Worm (Caenorhabditis elegans) whole organism, L4 larva: Measurements from ENCODE around the gene ent-7.

Experiments
- F10B5.3 ChIP-seq: sonication (generic microtip); optimal IDR thresholded peaks from 2 replicates; lab custom pipeline; 2016; ENCODE audit warnings: mild to moderate bottlenecking, missing genetic modification characterization, missing compliant biosample characterization
- F26F4.8 ChIP-seq: fragments of 200-800 bp; sonication (Bioruptor generic); conservative IDR thresholded peaks from 2 replicates; pipeline ENCODE4 v1.3.6; 2022; ENCODE audit warnings: missing genetic modification characterization, missing compliant biosample characterization
- F49E8.2 ChIP-seq: sonication (generic microtip); optimal IDR thresholded peaks from 2 replicates; lab custom pipeline; 2016; ENCODE audit warnings: missing compliant biosample characterization, mild to moderate bottlenecking, missing genetic modification characterization, borderline replicate concordance
- Y5F2A.4 ChIP-seq: fragments of 200-800 bp; sonication (Bioruptor generic); optimal IDR thresholded peaks from 2 replicates; lab custom pipeline; 2018; ENCODE audit warnings: mild to moderate bottlenecking, missing genetic modification characterization, missing compliant biosample characterization
- ZK337.2 ChIP-seq: fragments of 200-800 bp; sonication (Bioruptor generic); IDR thresholded peaks from 2 replicates; pipeline ENCODE4 v1.3.6; 2022; ENCODE audit warnings: missing genetic modification reagents, missing genetic modification characterization, missing compliant biosample characterization
- ama-1 ChIP-seq: fragments of 150-350 bp; optimal IDR thresholded peaks from 2 replicates; lab custom pipeline; 2014; ENCODE audit warnings: inconsistent platforms, mixed read lengths
- arid-1 ChIP-seq: fragments of 200-800 bp; sonication (Bioruptor generic); conservative IDR thresholded peaks from 2 replicates; pipeline ENCODE4 v1.3.6; 2022; ENCODE audit warnings: missing genetic modification reagents, missing genetic modification characterization, missing compliant biosample characterization
- attf-4 ChIP-seq: sonication (generic microtip); optimal IDR thresholded peaks from 3 replicates; lab custom pipeline; 2017; ENCODE audit warnings: missing biosample characterization, missing genetic modification characterization
- ceh-20 ChIP-seq: fragments of 200-800 bp; sonication (Bioruptor generic); IDR thresholded peaks from 2 replicates; pipeline ENCODE4 v1.3.6; 2022; ENCODE audit warnings: missing genetic modification reagents, missing genetic modification characterization, missing compliant biosample characterization
- ces-1 ChIP-seq: fragments of 150-350 bp; sonication (generic microtip); optimal IDR thresholded peaks from 4 replicates; lab custom pipeline; 2014; ENCODE audit warnings: missing biosample characterization, missing genetic modification reagents, missing genetic modification characterization
- cey-2 ChIP-seq: sonication (generic microtip); optimal IDR thresholded peaks from 3 replicates; lab custom pipeline; 2017; ENCODE audit warnings: missing genetic modification characterization, mild to moderate bottlenecking, missing compliant biosample characterization, antibody characterized with exemption, borderline replicate concordance; ENCODE audit not compliant: insufficient read depth
- daf-12 ChIP-seq: fragments of 150-350 bp; optimal IDR thresholded peaks from 2 replicates; lab custom pipeline; 2014; ENCODE audit warnings: missing biosample characterization, missing genetic modification reagents, missing genetic modification characterization
- dmd-8 ChIP-seq: fragments of 200-800 bp; sonication (Bioruptor generic); IDR thresholded peaks from 2 replicates; pipeline ENCODE4 v1.3.6; 2022; ENCODE audit warnings: missing genetic modification characterization, missing compliant biosample characterization
- dmd-9 ChIP-seq: fragments of 200-800 bp; sonication (Bioruptor generic); IDR thresholded peaks from 2 replicates; pipeline ENCODE4 v1.3.6; 2022; ENCODE audit warnings: missing genetic modification reagents, missing genetic modification characterization, missing compliant biosample characterization
- dpl-1 ChIP-seq: fragments of 150-350 bp; optimal IDR thresholded peaks from 2 replicates; lab custom pipeline; 2014; ENCODE audit warnings: missing biosample characterization, missing genetic modification reagents, missing genetic modification characterization
- duxl-1 ChIP-seq: sonication (generic microtip); optimal IDR thresholded peaks from 2 replicates; lab custom pipeline; 2016; ENCODE audit warnings: mild to moderate bottlenecking, missing genetic modification characterization, moderate library complexity, missing compliant biosample characterization; ENCODE audit not compliant: poor library complexity
- gei-8 ChIP-seq: fragments of 200-800 bp; sonication (Bioruptor generic); optimal IDR thresholded peaks from 2 replicates; lab custom pipeline; 2018; ENCODE audit warnings: mild to moderate bottlenecking, missing genetic modification characterization, missing compliant biosample characterization
- hmg-1.1 ChIP-seq: fragments of 200-800 bp; sonication (Bioruptor generic); IDR thresholded peaks from 2 replicates; pipeline ENCODE4 v1.3.6; 2022; ENCODE audit warnings: missing genetic modification reagents, missing genetic modification characterization, missing compliant biosample characterization
- jun-1 ChIP-seq: fragments of 150-350 bp; optimal IDR thresholded peaks from 2 replicates; lab custom pipeline; 2014; ENCODE audit warnings: missing biosample characterization, missing genetic modification reagents, missing genetic modification characterization
- lin-38 ChIP-seq: fragments of 200-800 bp; sonication (Bioruptor generic); IDR thresholded peaks from 2 replicates; pipeline ENCODE4 v1.3.6; 2022; ENCODE audit warnings: missing genetic modification reagents, missing genetic modification characterization, missing compliant biosample characterization
- madf-5 ChIP-seq, 2 experiments: fragments of 200-800 bp; sonication (Bioruptor generic); IDR thresholded peaks; 2 replicates each; pipeline ENCODE4 v1.3.6; 2022; ENCODE audit warnings: missing compliant biosample characterization in 2 of 2, missing genetic modification characterization in 2 of 2
- nhr-10 ChIP-seq: fragments of 150-350 bp; optimal IDR thresholded peaks from 2 replicates; lab custom pipeline; 2014; ENCODE audit warnings: missing biosample characterization, missing genetic modification characterization
- nhr-102 ChIP-seq: sonication (generic microtip); optimal IDR thresholded peaks from 2 replicates; lab custom pipeline; 2016; ENCODE audit warnings: mild to moderate bottlenecking, missing genetic modification characterization, moderate library complexity, missing compliant biosample characterization
- nhr-11 ChIP-seq: fragments of 150-350 bp; optimal IDR thresholded peaks from 2 replicates; lab custom pipeline; 2014; ENCODE audit warnings: missing biosample characterization, missing genetic modification characterization
- nhr-28 ChIP-seq: fragments of 150-350 bp; optimal IDR thresholded peaks from 2 replicates; lab custom pipeline; 2014; ENCODE audit warnings: missing biosample characterization, missing genetic modification characterization
- nhr-41 ChIP-seq: fragments of 200-800 bp; sonication (Bioruptor generic); IDR thresholded peaks from 2 replicates; pipeline ENCODE4 v1.3.6; 2022; ENCODE audit warnings: missing genetic modification reagents, missing genetic modification characterization, missing compliant biosample characterization
- nhr-6 ChIP-seq: fragments of 150-350 bp; optimal IDR thresholded peaks from 2 replicates; lab custom pipeline; 2014; ENCODE audit warnings: missing biosample characterization, missing genetic modification characterization
- nhr-76 ChIP-seq: fragments of 150-350 bp; optimal IDR thresholded peaks from 2 replicates; lab custom pipeline; 2014; ENCODE audit warnings: missing biosample characterization, missing genetic modification characterization
- nhr-77 ChIP-seq: fragments of 150-350 bp; optimal IDR thresholded peaks from 2 replicates; lab custom pipeline; 2014; ENCODE audit warnings: missing biosample characterization, missing genetic modification characterization
- rbr-2 ChIP-seq: sonication (generic microtip); optimal IDR thresholded peaks from 2 replicates; lab custom pipeline; 2016; ENCODE audit warnings: missing genotype, missing genetic modification characterization, missing compliant biosample characterization
- saeg-2 ChIP-seq: fragments of 200-800 bp; sonication (Bioruptor generic); IDR thresholded peaks from 2 replicates; pipeline ENCODE4 v1.3.6; 2022; ENCODE audit warnings: missing genetic modification reagents, missing genetic modification characterization, missing compliant biosample characterization
- skn-1 ChIP-seq: fragments of 150-350 bp; optimal IDR thresholded peaks from 2 replicates; lab custom pipeline; 2014; ENCODE audit warnings: missing biosample characterization, missing genetic modification characterization
- snpc-1.2 ChIP-seq: fragments of 200-800 bp; sonication (Bioruptor generic); IDR thresholded peaks from 2 replicates; pipeline ENCODE4 v1.3.6; 2022; ENCODE audit warnings: missing genetic modification reagents, missing genetic modification characterization, missing compliant biosample characterization
- spr-1 ChIP-seq: sonication (generic microtip); optimal IDR thresholded peaks from 2 replicates; lab custom pipeline; 2016; ENCODE audit warnings: mild to moderate bottlenecking, missing genetic modification characterization, missing compliant biosample characterization
- spr-3 ChIP-seq: fragments of 200-800 bp; sonication (Bioruptor generic); optimal IDR thresholded peaks from 2 replicates; lab custom pipeline; 2018; ENCODE audit warnings: mild to moderate bottlenecking, missing genetic modification characterization, missing compliant biosample characterization
- tra-1 ChIP-seq: fragments of 200-800 bp; sonication (Bioruptor generic); IDR thresholded peaks from 2 replicates; pipeline ENCODE4 v1.3.6; 2022; ENCODE audit warnings: missing genetic modification reagents, missing genetic modification characterization, missing compliant biosample characterization
- unc-39 ChIP-seq: sonication (generic microtip); optimal IDR thresholded peaks from 2 replicates; lab custom pipeline; 2017; ENCODE audit warnings: missing biosample characterization, missing genetic modification characterization
- vab-7 ChIP-seq: fragments of 200-800 bp; sonication (Bioruptor generic); IDR thresholded peaks from 2 replicates; pipeline ENCODE4 v1.3.6; 2022; ENCODE audit warnings: missing genetic modification reagents, missing genetic modification characterization, missing compliant biosample characterization
- zag-1 ChIP-seq: fragments of 150-350 bp; optimal IDR thresholded peaks from 2 replicates; lab custom pipeline; 2014; ENCODE audit warnings: missing biosample characterization, missing genetic modification characterization
- zfp-2 ChIP-seq: sonication (generic microtip); optimal IDR thresholded peaks from 2 replicates; lab custom pipeline; 2016; ENCODE audit warnings: mild to moderate bottlenecking, missing genetic modification characterization, missing compliant biosample characterization
- zfp-3 ChIP-seq: fragments of 200-800 bp; sonication (Bioruptor generic); conservative IDR thresholded peaks from 2 replicates; pipeline ENCODE4 v1.3.6; 2022; ENCODE audit warnings: missing genetic modification reagents, missing genetic modification characterization, missing compliant biosample characterization
- zip-2 ChIP-seq: fragments of 150-350 bp; optimal IDR thresholded peaks from 2 replicates; lab custom pipeline; 2014; ENCODE audit warnings: missing biosample characterization, missing genetic modification characterization
- ztf-11 ChIP-seq: fragments of 150-350 bp; optimal IDR thresholded peaks from 2 replicates; lab custom pipeline; 2014; ENCODE audit warnings: missing biosample characterization, missing genetic modification characterization

Gene ent-7

DNA sequence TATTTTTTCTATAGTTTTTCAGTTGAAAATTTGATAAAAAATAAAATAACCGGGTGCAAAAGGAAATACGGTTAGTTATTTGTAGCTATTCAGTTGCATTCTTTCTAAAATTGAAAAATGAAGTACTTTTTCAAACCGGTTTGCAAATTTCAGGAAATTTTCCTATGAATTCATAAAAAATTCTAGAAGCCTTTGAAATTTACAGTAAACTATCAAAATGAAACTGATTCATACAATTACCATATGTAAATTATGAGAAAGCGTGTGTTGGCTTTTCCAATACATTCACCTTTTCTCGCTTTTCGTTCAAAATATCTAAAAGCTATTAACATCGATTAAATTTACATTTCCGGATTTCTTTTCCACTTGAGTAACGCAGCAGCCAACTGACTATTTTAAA lies at the start of gene ent-7:
Gene ent-7 (plus strand): TSS at position 301 of the 400 bp plus-strand sequence.
- no peak for TF ChIP-seq dpl-1
- no peak for TF ChIP-seq duxl-1 (tag; lab: Kevin White, UChicago)
- TF ChIP-seq nhr-76 (tag; lab: Kevin White, UChicago), result no peak
- no peak for TF ChIP-seq nhr-10 (tag; lab: Kevin White, UChicago)
- no peak for TF ChIP-seq saeg-2 (GFP tag; lab: Robert Waterston, UW)
- TF ChIP-seq gei-8 (GFP tag; lab: Kevin White, UChicago), result no peak
- no peak for TF ChIP-seq hmg-1.1 (GFP tag; lab: Robert Waterston, UW)
- TF ChIP-seq vab-7 (GFP tag; lab: Robert Waterston, UW), result no peak
- TF ChIP-seq F49E8.2, result no peak
- no peak for TF ChIP-seq nhr-11 (tag; lab: Kevin White, UChicago)
- no peak for TF ChIP-seq attf-4 (tag; lab: Kevin White, UChicago)
- TF ChIP-seq nhr-6, result no peak
- no peak for TF ChIP-seq nhr-41 (GFP tag; lab: Robert Waterston, UW)
- TF ChIP-seq lin-38 (GFP tag; lab: Robert Waterston, UW), result no peak
- TF ChIP-seq skn-1 (tag; lab: Kevin White, UChicago), result no peak
- no peak for TF ChIP-seq ceh-20 (GFP tag; lab: Robert Waterston, UW)
- no peak for TF ChIP-seq F10B5.3 (tag; lab: Kevin White, UChicago)
- TF ChIP-seq Y5F2A.4, result no peak
- TF ChIP-seq ZK337.2 (GFP tag; lab: Robert Waterston, UW), result no peak

DNA sequence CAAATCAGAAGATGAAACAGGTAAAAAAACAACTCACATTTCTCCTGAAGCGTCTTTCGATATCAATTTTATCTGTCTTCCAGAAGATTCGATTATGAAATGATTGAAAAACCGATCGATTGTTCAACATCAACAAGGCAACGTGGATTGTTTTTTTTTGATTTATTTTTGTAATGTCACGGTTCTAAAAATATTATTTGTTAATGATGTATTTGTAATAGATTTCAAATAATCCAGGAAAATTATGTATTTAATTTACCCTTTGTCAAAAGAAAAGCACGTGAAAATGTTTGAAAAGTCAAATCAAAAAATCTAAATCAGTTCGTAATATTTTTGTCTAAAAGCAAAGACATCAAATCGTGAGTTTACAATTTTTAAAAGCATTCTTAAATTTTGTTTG lies 48.0 kb upstream of the ent-7 start, which contains the start of the genes kin-5 and C47E12.11:
Gene kin-5 (minus strand): TSS at position 101 of the 400 bp plus-strand sequence.
Gene C47E12.11 (plus strand): TSS at position 320 of the 400 bp plus-strand sequence.
- TF ChIP-seq dmd-8 (no peak), cey-2 (tag; lab: Kevin White, UChicago) (no peak), spr-3 (GFP tag; lab: Kevin White, UChicago) (no peak)

DNA sequence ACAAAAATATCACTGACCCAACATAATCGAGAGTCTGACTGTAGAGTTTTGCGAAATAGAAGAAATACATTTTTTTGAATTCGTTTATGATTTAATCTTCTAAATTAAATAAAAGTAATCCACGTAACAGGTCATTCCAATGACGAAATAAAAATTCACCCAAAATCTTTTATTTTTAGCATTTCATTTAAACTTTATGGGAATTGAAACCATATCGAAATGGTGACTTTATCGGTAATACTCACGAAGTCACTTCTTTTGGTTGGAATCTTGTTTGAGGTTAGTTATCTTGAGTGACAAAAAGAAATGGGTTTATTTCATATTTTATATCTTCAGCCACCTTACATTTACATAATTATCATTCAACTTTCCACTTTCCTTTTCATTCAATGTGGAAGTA lies 44.4 kb upstream of the ent-7 start, which contains the start of the genes C47E12.12 and C47E12.10:
Gene C47E12.12 (minus strand): TSS at position 101 of the 400 bp plus-strand sequence.
Gene C47E12.10 (plus strand): TSS at position 172 of the 400 bp plus-strand sequence.
- TF ChIP-seq nhr-102 (tag; lab: Kevin White, UChicago), result no peak
- TF ChIP-seq tra-1 (GFP tag; lab: Robert Waterston, UW), result no peak

DNA sequence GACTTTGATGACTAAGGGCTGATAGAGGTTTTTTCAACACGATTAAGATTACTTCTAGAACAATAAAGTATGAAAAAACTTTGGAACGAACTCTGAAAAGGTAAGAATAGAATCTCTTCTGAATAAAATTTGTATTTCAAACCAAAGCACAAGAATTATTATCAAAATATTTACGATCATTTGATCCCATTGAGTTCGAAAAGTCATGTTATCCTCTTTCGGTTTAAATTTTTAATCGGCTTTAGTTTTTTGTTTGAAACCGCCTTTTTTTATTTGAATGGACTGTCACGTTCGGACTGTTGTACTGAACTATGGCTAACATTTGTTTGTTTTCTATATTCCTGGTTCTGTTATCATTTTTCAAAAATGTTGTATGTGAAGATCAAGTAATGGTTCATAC lies 42.7 kb upstream of the ent-7 start, which contains the start of gene C47E12.9:
Gene C47E12.9 (plus strand): TSS at position 301 of the 400 bp plus-strand sequence.
- TF ChIP-seq rbr-2 (no peak), vab-7 (GFP tag; lab: Robert Waterston, UW) (no peak), zag-1 (tag; lab: Kevin White, UChicago) (no peak), zfp-2 (no peak), ztf-11 (tag; lab: Kevin White, UChicago) (no peak), arid-1 (GFP tag; lab: Robert Waterston, UW) (no peak), ceh-20 (GFP tag; lab: Robert Waterston, UW) (no peak), nhr-28 (tag; lab: Kevin White, UChicago) (no peak), zip-2 (no peak), F26F4.8 (GFP tag; lab: Robert Waterston, UW) (no peak), nhr-11 (tag; lab: Kevin White, UChicago) (no peak)

DNA sequence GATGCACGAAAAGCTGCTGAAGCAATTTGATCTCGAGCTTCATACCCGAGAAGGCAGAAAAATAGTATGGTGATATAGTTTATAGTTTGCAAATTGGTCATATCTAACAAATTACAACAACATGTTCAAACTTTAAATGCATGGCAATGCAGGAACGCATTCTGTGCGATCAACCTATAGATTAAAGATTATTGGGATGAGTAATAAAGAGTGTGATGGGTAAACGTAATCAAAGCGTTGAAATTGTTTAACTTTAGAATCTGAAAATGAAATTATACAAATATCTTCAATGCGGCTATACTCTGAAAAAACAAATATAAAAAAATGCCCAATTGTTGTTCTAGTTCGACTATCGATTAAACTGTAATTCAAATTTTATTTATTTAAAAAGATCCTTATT lies 40.8 kb upstream of the ent-7 start, which contains the start of gene C47E12.14:
Gene C47E12.14 (minus strand): TSS at position 101 of the 400 bp plus-strand sequence.
- TF ChIP-seq madf-5 (GFP tag; IDR thresholded peaks at IDR 0.05; lab: Robert Waterston, UW) (no peak), ama-1 (no peak), ces-1 (GFP tag; lab: Kevin White, UChicago) (no peak), unc-39 (no peak), snpc-1.2 (no peak), zfp-3 (GFP tag; lab: Robert Waterston, UW) (no peak), dmd-9 (GFP tag; lab: Robert Waterston, UW) (no peak), spr-1 (tag; lab: Kevin White, UChicago) (no peak), saeg-2 (GFP tag; lab: Robert Waterston, UW) (no peak), jun-1 (tag; lab: Kevin White, UChicago) (no peak), daf-12 (tag; lab: Kevin White, UChicago) (no peak), nhr-77 (tag; lab: Kevin White, UChicago) (no peak)
